Worm (Caenorhabditis elegans) whole organism, midembryonic: Measurements from ENCODE around the gene mtm-9.

Source experiments
- T22C8.4 ChIP-seq: fragments of 200-800 bp; sonication (Bioruptor generic); IDR thresholded peaks from 2 replicates; pipeline ENCODE4 v1.3.6; 2022; ENCODE audit warnings: missing genetic modification characterization, missing compliant biosample characterization
- cog-1 ChIP-seq: sonication (generic microtip); optimal IDR thresholded peaks from 2 replicates; lab custom pipeline; 2016; ENCODE audit warnings: missing genetic modification characterization, missing compliant biosample characterization
- flt-1 ChIP-seq: fragments of 200-800 bp; sonication (Bioruptor generic); IDR thresholded peaks from 2 replicates; pipeline ENCODE4 v1.3.6; 2022; ENCODE audit warnings: missing genetic modification characterization, missing compliant biosample characterization
- klf-2 ChIP-seq: fragments of 200-800 bp; sonication (Bioruptor generic); conservative IDR thresholded peaks from 2 replicates; pipeline ENCODE4 v1.3.6; 2022; ENCODE audit warnings: missing genetic modification reagents, missing genetic modification characterization, missing compliant biosample characterization
- med-1 ChIP-seq: sonication (generic microtip); optimal IDR thresholded peaks from 2 replicates; lab custom pipeline; 2017; ENCODE audit warnings: missing genetic modification characterization, mild to moderate bottlenecking, missing compliant biosample characterization, antibody characterized with exemption, missing genetic modification reagents; ENCODE audit not compliant: insufficient read depth
- ref-1 ChIP-seq: fragments of 200-800 bp; sonication (Bioruptor generic); conservative IDR thresholded peaks from 2 replicates; pipeline ENCODE4 v1.3.6; 2022; ENCODE audit warnings: missing genetic modification reagents, missing genetic modification characterization, missing compliant biosample characterization
- tab-1 ChIP-seq: fragments of 200-800 bp; sonication (Bioruptor generic); IDR thresholded peaks from 2 replicates; pipeline ENCODE4 v1.3.6; 2022; ENCODE audit warnings: missing genetic modification characterization, missing compliant biosample characterization
- ztf-23 ChIP-seq: fragments of 200-800 bp; sonication (Bioruptor generic); IDR thresholded peaks from 2 replicates; pipeline ENCODE4 v1.3.6; 2022; ENCODE audit warnings: missing genetic modification reagents, missing genetic modification characterization, missing compliant biosample characterization
- ztf-29 ChIP-seq: fragments of 200-800 bp; sonication (Bioruptor generic); IDR thresholded peaks from 2 replicates; pipeline ENCODE4 v1.3.6; 2022; ENCODE audit warnings: missing genetic modification reagents, missing genetic modification characterization, missing compliant biosample characterization

Gene mtm-9

DNA sequence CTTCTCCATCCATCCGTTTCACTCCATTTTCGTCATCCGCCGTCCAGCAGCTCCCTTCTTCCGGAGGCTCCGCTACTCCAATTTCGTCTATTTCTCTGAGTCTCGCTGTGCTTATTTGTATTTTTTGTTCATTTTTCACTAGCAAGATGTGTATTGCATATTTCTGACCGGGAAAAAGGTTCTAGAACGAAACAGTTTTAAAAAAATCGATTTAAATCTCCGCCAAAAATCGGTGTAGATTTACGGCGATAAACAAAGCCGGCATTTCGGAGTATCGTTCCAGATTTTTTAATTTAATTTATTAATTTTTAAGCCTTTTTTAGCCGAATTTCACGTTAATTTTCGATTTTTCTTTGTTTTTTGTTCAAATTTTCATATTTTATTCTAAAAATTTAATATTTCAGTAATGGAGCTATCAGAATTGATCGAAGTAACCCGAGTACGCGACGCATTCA, at the start of gene mtm-9:
mtm-9 (plus strand) TSS at position 405 of the 455 bp plus-strand sequence.
- TF ChIP-seq tab-1 (GFP tag; lab: Robert Waterston, UW), result no peak
- TF ChIP-seq klf-2 (GFP tag; lab: Robert Waterston, UW), result no peak
- TF ChIP-seq ztf-23 (GFP tag; lab: Robert Waterston, UW), result no peak
- TF ChIP-seq ref-1, result no peak
- TF ChIP-seq ztf-29 (GFP tag; lab: Robert Waterston, UW), result no peak
- no peak for TF ChIP-seq cog-1 (tag; lab: Kevin White, UChicago)
- TF ChIP-seq med-1 (GFP tag; lab: Kevin White, UChicago), result no peak
- no peak for TF ChIP-seq T22C8.4 (GFP tag; lab: Robert Waterston, UW)
- no peak for TF ChIP-seq flt-1 (GFP tag; lab: Robert Waterston, UW)

DNA sequence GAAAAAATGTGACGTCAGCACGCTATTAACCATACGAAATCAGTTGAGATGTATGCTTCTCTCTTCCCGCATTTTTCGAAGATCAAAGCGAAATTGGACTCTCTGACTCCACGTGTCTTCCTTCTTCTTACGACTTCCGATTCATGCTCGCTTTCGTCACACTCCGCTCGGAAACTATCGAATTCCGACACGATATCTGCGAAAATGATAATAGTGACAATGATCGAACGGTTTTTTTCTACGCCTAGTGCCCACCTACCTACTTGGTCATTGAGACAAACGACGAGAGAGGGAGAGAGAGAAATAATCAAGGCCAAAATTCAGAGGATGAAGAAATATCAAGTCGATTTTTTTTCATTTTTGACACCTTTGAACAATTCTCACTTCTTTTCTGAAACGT, 49.7 kb upstream of the mtm-9 start:
- no peak for TF ChIP-seq T22C8.4 (GFP tag; lab: Robert Waterston, UW)
- TF ChIP-seq ztf-23 (GFP tag; lab: Robert Waterston, UW), result no peak
- no peak for TF ChIP-seq ztf-29 (GFP tag; lab: Robert Waterston, UW)
- no peak for TF ChIP-seq klf-2 (GFP tag; lab: Robert Waterston, UW)
- TF ChIP-seq med-1 (GFP tag; lab: Kevin White, UChicago), result no peak
- TF ChIP-seq flt-1 (GFP tag; lab: Robert Waterston, UW), result no peak
- TF ChIP-seq cog-1 (tag; lab: Kevin White, UChicago), result no peak
- no peak for TF ChIP-seq tab-1 (GFP tag; lab: Robert Waterston, UW)
- TF ChIP-seq ref-1, result no peak

DNA sequence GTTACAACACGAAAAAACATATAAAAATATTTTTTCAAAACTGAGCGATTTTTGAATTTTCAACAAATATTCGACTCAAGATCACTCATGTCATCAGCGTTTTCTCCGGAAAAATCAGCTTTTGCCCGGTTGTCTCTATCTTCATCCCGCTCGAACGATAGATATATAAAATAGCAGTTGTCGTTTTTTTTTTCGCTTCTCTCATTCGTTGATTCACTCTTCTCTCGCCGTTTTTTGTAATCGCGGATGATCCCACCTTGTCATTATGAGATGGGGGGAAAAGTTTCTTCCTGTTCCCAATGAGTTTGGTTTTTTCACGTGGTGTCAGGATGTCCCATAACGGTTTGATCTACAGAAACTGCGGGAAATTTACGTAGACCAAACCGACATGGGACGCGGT, 48.1 kb upstream of the mtm-9 start:
- TF ChIP-seq klf-2 (GFP tag; lab: Robert Waterston, UW), result no peak
- TF ChIP-seq ztf-23 (GFP tag; lab: Robert Waterston, UW), result no peak
- TF ChIP-seq ztf-29 (GFP tag; lab: Robert Waterston, UW), result no peak
- TF ChIP-seq cog-1 (tag; lab: Kevin White, UChicago), result no peak
- TF ChIP-seq med-1 (GFP tag; lab: Kevin White, UChicago), result no peak
- TF ChIP-seq tab-1 (GFP tag; lab: Robert Waterston, UW), result no peak
- TF ChIP-seq T22C8.4 (GFP tag; lab: Robert Waterston, UW), result no peak
- no peak for TF ChIP-seq ref-1
- no peak for TF ChIP-seq flt-1 (GFP tag; lab: Robert Waterston, UW)

DNA sequence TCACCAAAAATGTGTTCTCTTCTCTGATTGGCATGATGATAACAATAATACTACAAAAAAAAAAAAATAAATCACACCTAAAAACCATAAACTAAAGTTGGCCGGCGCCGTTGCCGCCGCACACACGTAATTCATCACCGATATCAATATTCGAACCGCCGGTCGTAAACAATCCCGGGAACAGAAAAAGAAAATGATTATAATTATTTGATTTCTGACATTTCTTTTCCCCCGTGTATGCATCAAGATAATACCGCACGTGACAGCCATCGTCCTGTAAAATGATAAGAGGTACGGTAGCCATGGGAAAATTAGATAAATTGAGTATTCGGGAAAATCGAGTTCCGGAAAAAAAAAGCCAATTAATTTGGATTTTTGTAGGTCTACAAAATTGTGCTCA, 46.3 kb upstream of the mtm-9 start:
- TF ChIP-seq klf-2 (GFP tag; lab: Robert Waterston, UW) (no peak), ztf-29 (GFP tag; lab: Robert Waterston, UW) (no peak)

DNA sequence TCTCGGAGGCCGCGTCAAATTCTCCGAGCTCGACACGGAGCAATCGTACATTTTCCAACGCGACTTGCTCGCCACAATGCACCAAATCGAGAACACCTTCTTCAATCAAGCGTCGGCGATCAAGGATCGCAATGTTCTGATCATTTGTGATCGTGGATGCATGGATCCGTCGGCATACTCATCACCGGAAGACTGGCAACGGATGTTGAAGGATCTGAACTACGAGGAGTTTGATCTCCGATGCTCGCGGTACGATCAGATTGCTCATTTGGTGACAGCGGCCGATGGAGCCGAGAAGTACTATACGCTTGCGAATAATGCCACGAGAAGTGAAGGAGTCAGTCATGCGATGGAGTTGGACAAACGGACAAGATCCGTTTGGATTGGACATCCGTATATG, 44.9 kb upstream of the mtm-9 start:
- TF ChIP-seq T22C8.4 (GFP tag; lab: Robert Waterston, UW) (no peak), ref-1 (no peak), tab-1 (GFP tag; lab: Robert Waterston, UW) (no peak), klf-2 (GFP tag; lab: Robert Waterston, UW) (no peak), flt-1 (GFP tag; lab: Robert Waterston, UW) (no peak), cog-1 (tag; lab: Kevin White, UChicago) (no peak), ztf-29 (GFP tag; lab: Robert Waterston, UW) (no peak), med-1 (GFP tag; lab: Kevin White, UChicago) (no peak), ztf-23 (GFP tag; lab: Robert Waterston, UW) (no peak)

DNA sequence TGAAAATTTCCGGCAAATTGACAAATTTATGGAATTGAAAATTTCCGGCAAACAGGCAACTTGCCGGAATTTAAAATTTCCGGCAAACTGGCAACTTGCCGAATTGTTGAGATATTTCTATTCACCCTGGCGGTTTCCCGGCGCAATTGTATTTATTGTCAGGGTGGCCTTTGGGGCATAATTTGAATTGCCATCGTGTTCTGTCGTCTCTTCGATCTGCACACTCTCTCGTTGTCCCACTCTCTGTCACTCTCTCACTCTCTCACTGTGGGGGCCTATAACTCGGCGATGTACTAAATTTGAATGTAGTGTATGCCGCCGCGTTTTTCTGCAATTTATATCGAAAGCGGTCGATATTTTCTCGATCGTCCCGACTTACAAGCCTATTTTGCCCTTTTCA, 40.4 kb upstream of the mtm-9 start:
- no peak for TF ChIP-seq tab-1 (GFP tag; lab: Robert Waterston, UW)
- TF ChIP-seq med-1 (GFP tag; lab: Kevin White, UChicago), result no peak

DNA sequence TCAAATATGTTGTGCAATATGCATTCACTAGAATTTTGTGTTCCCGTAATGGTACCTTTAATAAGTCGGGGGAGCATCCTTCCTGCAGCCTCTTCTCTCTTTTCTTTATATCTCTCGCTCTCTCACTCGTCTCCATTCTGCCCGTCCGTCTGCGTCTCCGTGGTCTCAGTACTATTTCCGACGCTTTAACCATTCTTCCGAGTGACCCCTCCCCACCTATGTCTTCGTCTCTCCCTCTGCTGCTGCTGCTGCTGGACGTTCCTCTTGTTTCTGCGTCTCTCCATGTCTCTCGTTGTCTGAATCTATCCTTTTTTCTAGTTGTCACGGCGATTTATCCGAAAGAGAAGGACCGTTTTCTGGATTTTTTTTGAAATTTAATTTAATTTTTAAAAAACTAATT, 39.5 kb upstream of the mtm-9 start:
- peak; percentile 11 for TF ChIP-seq cog-1 (tag; lab: Kevin White, UChicago)
- peak; percentile 69; the same call in 1 of the 2 replicates for TF ChIP-seq flt-1 (GFP tag; lab: Robert Waterston, UW)
- no peak for TF ChIP-seq klf-2 (GFP tag; lab: Robert Waterston, UW)

DNA sequence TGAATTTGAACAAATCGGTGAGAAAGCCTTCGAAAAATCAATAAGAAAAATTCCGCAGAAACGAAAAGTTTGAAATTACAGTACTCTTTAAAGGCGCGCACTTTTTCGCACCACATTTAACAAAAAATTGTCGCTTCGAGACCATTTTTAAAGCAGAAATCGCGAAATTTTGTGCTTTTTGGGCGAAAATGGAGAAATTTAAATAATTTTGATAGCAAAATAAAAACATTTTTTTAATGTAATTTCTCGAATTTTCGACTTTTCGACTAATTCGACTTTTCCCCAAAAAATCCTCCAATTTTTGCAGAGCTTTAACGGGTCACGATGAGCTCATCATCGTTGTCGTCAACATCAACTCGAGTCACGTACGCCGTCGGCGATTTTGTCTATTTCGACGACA, 38.7 kb upstream of the mtm-9 start, which contains the start of gene lin-40:
lin-40 (plus strand) TSS at position 301 of the 400 bp plus-strand sequence.
- TF ChIP-seq tab-1 (GFP tag; lab: Robert Waterston, UW) (no peak), ref-1 (no peak), cog-1 (tag; lab: Kevin White, UChicago) (no peak), med-1 (GFP tag; lab: Kevin White, UChicago) (no peak), ztf-23 (GFP tag; lab: Robert Waterston, UW) (no peak), klf-2 (GFP tag; lab: Robert Waterston, UW) (no peak), flt-1 (GFP tag; lab: Robert Waterston, UW) (no peak), T22C8.4 (GFP tag; lab: Robert Waterston, UW) (no peak), ztf-29 (GFP tag; lab: Robert Waterston, UW) (no peak)

DNA sequence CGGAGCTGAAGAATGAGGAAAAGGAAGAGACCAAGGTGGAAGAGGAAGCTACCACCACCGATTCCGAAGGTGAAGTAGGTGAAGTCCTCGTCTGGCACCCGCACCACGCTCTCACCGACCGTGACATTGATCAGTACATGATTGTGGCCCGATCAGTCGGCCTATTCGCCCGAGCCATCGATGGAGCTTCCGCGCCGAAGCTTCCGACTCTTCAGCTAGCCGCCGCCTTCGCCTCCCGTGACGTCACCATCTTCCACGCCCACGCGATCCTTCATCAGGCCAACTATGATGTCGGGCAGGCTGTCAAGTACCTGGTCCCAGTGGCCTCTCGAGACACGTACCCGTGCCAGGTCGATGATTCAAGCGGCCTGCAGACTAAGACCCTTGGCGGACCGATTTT, 37.2 kb upstream of the mtm-9 start:
- TF ChIP-seq ref-1, result no peak
- no peak for TF ChIP-seq ztf-29 (GFP tag; lab: Robert Waterston, UW)
- no peak for TF ChIP-seq T22C8.4 (GFP tag; lab: Robert Waterston, UW)
- no peak for TF ChIP-seq med-1 (GFP tag; lab: Kevin White, UChicago)
- TF ChIP-seq cog-1 (tag; lab: Kevin White, UChicago), result no peak
- TF ChIP-seq klf-2 (GFP tag; lab: Robert Waterston, UW), result no peak
- no peak for TF ChIP-seq ztf-23 (GFP tag; lab: Robert Waterston, UW)
- no peak for TF ChIP-seq tab-1 (GFP tag; lab: Robert Waterston, UW)
- no peak for TF ChIP-seq flt-1 (GFP tag; lab: Robert Waterston, UW)

DNA sequence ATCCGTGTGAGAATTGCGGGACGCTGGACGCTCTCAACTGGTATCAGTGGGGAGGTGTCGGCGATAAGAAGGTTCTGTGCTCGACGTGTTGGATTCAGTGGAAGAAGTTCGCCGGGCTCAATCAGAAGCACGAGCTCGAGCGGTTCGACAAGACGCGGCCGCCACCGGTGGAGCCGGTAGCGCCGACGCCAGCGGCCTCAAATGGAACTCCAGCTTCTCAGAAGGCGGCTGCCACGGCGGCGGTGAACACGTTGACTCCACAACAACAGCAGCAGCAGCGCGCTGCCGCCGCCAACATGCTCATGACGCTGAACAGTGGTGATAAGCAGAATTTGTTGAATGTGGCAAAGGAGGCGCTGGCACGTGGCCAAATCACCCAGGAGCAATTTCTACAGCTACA, 36.5 kb upstream of the mtm-9 start:
- TF ChIP-seq flt-1 (GFP tag; lab: Robert Waterston, UW) (no peak), med-1 (GFP tag; lab: Kevin White, UChicago) (no peak), T22C8.4 (GFP tag; lab: Robert Waterston, UW) (no peak), klf-2 (GFP tag; lab: Robert Waterston, UW) (no peak), tab-1 (GFP tag; lab: Robert Waterston, UW) (no peak), ref-1 (no peak), ztf-29 (GFP tag; lab: Robert Waterston, UW) (no peak), cog-1 (tag; lab: Kevin White, UChicago) (no peak), ztf-23 (GFP tag; lab: Robert Waterston, UW) (no peak)
